Fruit fly (Drosophila melanogaster): ENCODE results near the gene cad.

The cad gene

dm6 chr2L:20823196-20824105 lies 52.9 kb downstream of the cad start (continued):
- TF ChIP-seq Med (GFP tag) (peak; percentile 83), Ssrp (tag; optimal IDR thresholded peaks at IDR 0.05) (peak; percentile 41), Hr3 (GFP tag; optimal IDR thresholded peaks at IDR 0.05) (no peak), Hey (tag; optimal IDR thresholded peaks at IDR 0.05) (no peak), H2.0 (GFP tag; IDR thresholded peaks at IDR 0.05) (peak; percentile 33; the same call in 1 of the 2 replicates), CG8359 (GFP tag; optimal IDR thresholded peaks at IDR 0.05; ENCODE audit: borderline replicate concordance) (no peak), CG7372 (GFP tag; IDR thresholded peaks at IDR 0.05) (no peak), CG10959 (GFP tag; IDR thresholded peaks at IDR 0.05) (no peak), Abd-B (GFP tag; optimal IDR thresholded peaks at IDR 0.05) (no peak), sisA (GFP tag; IDR thresholded peaks at IDR 0.05) (no peak), vfl (GFP tag; optimal IDR thresholded peaks at IDR 0.05) (no peak), so (GFP tag; IDR thresholded peaks at IDR 0.05) (peak; percentile 42; the same call in 1 of the 3 replicates), Lpt (GFP tag; optimal IDR thresholded peaks at IDR 0.05) (no peak), Opbp (GFP tag; IDR thresholded peaks at IDR 0.05; ENCODE audit: partially characterized antibody) (no peak), NC2β (GFP tag; optimal IDR thresholded peaks at IDR 0.05) (no peak), Fer2 (tag; optimal IDR thresholded peaks at IDR 0.05) (no peak), Antp (GFP tag; optimal IDR thresholded peaks at IDR 0.05) (peak; percentile 12), tx (GFP tag; optimal IDR thresholded peaks at IDR 0.05) (no peak), CG12299 (tag; optimal IDR thresholded peaks at IDR 0.05) (no peak), PHDP (tag; optimal IDR thresholded peaks at IDR 0.05) (no peak), CG5180 (GFP tag; optimal IDR thresholded peaks at IDR 0.05) (peak; percentile 58), CG4707 (GFP tag; optimal IDR thresholded peaks at IDR 0.05) (peak; percentile 19), Usf (GFP tag; optimal IDR thresholded peaks at IDR 0.05) (no peak), usp (GFP tag; optimal IDR thresholded peaks at IDR 0.05) (no peak), fu2 (GFP tag; optimal IDR thresholded peaks at IDR 0.05) (no peak), eyg (GFP tag; optimal IDR thresholded peaks at IDR 0.05) (no peak), pfk (GFP tag; optimal IDR thresholded peaks at IDR 0.05) (peak; percentile 19), CG17802 (tag; optimal IDR thresholded peaks at IDR 0.05) (no peak), tin (GFP tag; optimal IDR thresholded peaks at IDR 0.05) (no peak), Xbp1 (GFP tag; optimal IDR thresholded peaks at IDR 0.05) (peak; percentile 22), CG8388 (GFP tag; optimal IDR thresholded peaks at IDR 0.05) (no peak), CG1529 (GFP tag; optimal IDR thresholded peaks at IDR 0.05) (peak; percentile 15), dati (GFP tag; IDR thresholded peaks at IDR 0.05) (no peak), ken (GFP tag; IDR thresholded peaks at IDR 0.05) (0 out of 3 replicates have a peak, but pooled peaks have one; percentile 10), CG12942 (GFP tag; optimal IDR thresholded peaks at IDR 0.05) (peak; percentile 16), grn (GFP tag; optimal IDR thresholded peaks at IDR 0.05) (peak; percentile 100), ci (GFP tag; IDR thresholded peaks at IDR 0.05) (peak; percentile 76), phol (tag; optimal IDR thresholded peaks at IDR 0.05) (peak; percentile 24), Nf-YB (GFP tag; optimal IDR thresholded peaks at IDR 0.05) (no peak), CG14050 (GFP tag; IDR thresholded peaks at IDR 0.05) (no peak), CG18011 (GFP tag; optimal IDR thresholded peaks at IDR 0.05) (no peak), CG11247 (GFP tag; IDR thresholded peaks at IDR 0.05) (no peak), nau (GFP tag; optimal IDR thresholded peaks at IDR 0.05) (no peak), gfzf (GFP tag; optimal IDR thresholded peaks at IDR 0.05) (no peak), crp (GFP tag; optimal IDR thresholded peaks at IDR 0.05) (no peak), cas (GFP tag; IDR thresholded peaks at IDR 0.05) (no peak), CG2199 (GFP tag; IDR thresholded peaks at IDR 0.05) (peak; percentile 95), Lim3 (GFP tag; IDR thresholded peaks at IDR 0.05) (no peak), kni (GFP tag; optimal IDR thresholded peaks at IDR 0.05) (peak; percentile 91)

Measured in whole organism, embryonic.